Fruit fly (Drosophila melanogaster): ENCODE results near the gene CG32590.

- no peak for TF ChIP-seq pan (optimal IDR thresholded peaks at IDR 0.05)
- TF ChIP-seq psq (GFP tag; optimal IDR thresholded peaks at IDR 0.05) = no peak
- no peak for TF ChIP-seq fru (GFP tag; optimal IDR thresholded peaks at IDR 0.05)
Measured at dm6 chrX:14836425-14836824, 2.5 kb downstream of the CG32590 start, which contains the start of gene CG14410.
